Fruit fly (Drosophila melanogaster) whole organism, larva: Measurements from ENCODE around the gene CG4860.

Experiments
- noc ChIP-seq: fragments of 200-800 bp; sonication (Bioruptor generic); optimal IDR thresholded peaks from 3 replicates; lab custom pipeline; 2019; ENCODE audit warnings: missing biosample characterization, mild to moderate bottlenecking, missing genetic modification characterization, moderate library complexity

The CG4860 gene

DNA sequence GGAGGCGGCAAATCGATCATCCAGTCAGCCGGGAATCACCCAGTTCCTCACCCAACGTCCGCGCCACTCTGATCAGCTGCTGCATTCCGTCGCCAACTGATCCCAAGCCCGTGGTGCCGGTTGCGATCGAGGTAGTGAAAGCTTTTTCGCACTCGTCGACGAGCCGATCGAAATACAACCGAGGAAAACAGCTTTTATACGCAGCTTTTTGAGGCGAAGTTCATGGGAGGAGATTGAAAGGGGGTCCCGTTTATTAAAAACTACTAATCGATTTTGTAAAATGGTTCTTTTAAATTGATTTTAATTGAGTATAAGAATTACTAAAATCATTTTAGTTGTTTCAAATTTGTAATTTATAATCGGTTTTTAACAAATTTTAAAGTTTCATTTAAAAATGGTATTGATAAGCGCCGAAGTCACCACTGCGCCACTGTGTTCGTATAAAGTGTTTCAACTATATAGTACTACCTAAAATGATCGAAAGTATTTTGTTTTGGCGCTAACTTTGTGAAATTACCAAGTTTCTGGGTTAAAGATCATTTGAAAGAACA, at the start of gene CG4860:
Gene CG4860 (minus strand): TSS at position 99 of the 551 bp plus-strand sequence.
- peak; percentile 91 for TF ChIP-seq noc (tag; lab: Kevin White, UChicago)

- TF ChIP-seq noc (tag; lab: Kevin White, UChicago), result no peak
Observed at dm6 chr3R:12270590-12270989, 49.3 kb upstream of the CG4860 start, which contains the start of gene CG17738. Gene CG17738 (plus strand): TSS chr3R:12270890.

- TF ChIP-seq noc (tag; lab: Kevin White, UChicago), result no peak
Observed at dm6 chr3R:12269889-12270403, 48.7 kb upstream of the CG4860 start.

DNA sequence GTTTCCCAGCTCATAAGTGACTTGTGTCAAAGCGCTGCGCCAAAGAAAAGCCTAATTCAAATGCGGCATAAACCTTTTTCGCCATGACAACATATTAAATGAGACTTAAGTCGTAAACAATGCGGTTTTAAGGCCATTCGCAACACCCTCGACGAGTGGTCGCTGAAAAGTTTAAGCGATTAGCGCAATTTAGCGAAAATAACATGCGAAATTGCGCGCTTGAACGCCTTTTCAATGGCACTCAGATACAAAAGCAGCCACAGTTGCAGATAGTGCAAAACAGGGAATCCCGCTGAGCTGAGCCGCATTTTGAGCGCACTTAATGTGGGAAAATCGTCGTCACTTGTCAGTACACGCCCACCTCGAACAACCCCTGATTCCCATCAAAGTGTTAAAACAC, 39.4 kb upstream of the CG4860 start, which contains the start of gene CG44038:
Gene CG44038 (plus strand): TSS at position 301 of the 400 bp plus-strand sequence.
- no peak for TF ChIP-seq noc (tag; lab: Kevin White, UChicago)

DNA sequence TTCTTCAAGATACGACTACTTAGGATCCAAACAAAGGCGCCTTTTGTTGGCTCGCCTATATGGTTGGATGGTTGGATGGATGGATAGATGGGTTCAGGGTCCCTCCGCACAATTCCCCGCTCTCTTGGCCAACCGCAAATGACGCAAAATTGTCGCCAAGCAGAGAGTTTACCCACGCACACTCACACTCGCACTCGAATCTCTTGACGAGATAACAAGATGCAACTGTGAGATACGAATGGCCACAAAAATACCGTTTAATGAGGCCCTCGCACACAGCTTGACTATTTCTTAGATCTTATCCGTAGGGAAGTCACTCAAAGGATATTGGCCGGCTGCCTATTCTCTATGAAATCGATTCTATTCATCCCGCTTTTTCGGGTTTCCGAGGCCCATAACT, 38.6 kb upstream of the CG4860 start:
- no peak for TF ChIP-seq noc (tag; lab: Kevin White, UChicago)

- peak; percentile 58 for TF ChIP-seq noc (tag; lab: Kevin White, UChicago)
Observed at dm6 chr3R:12259013-12259412, 37.7 kb upstream of the CG4860 start.

dm6 chr3R:12258437-12258836, 37.2 kb upstream of the CG4860 start, which contains the start of the genes CG44037 and svp:
Gene CG44037 (plus strand): TSS chr3R:12258737.
Gene svp (plus strand): TSS chr3R:12258737.
- no peak for TF ChIP-seq noc (tag; lab: Kevin White, UChicago)

dm6 chr3R:12253887-12254286, 32.6 kb upstream of the CG4860 start, which contains the start of gene CG3942:
Gene CG3942 (plus strand): TSS chr3R:12254187.
- no peak for TF ChIP-seq noc (tag; lab: Kevin White, UChicago)

DNA sequence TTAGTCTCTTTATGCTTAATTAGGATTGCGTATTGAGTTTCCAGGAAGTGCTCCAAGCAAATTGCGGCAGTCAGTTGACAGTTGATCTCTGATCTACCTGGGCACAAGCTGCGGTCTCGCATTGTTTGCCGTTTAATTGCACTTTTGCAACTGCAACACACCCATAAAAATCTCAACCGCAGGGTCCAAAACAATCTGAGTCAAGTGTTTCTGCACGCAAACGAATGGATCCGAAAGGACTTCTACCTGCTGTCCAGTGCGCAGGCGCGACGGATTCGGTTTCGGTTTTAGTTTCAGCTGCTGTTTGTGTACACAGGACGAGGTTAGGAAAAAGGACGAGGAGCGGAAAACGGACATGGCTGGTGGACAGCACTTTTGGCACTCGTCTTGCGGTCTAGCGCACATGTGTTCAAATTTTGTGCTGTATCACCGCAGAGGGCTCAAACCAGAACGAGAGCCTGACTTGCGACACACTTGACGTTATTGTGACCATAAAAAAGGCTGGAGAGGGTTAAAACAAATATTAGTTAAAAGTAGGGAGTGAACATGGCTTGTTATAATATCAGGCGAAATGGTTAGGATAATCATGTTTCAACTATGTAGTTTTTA, 31.3 kb upstream of the CG4860 start:
- TF ChIP-seq noc (tag; lab: Kevin White, UChicago), result no peak

- no peak for TF ChIP-seq noc (tag; lab: Kevin White, UChicago)
Observed at dm6 chr3R:12251534-12251933, 30.3 kb upstream of the CG4860 start.

- TF ChIP-seq noc (tag; lab: Kevin White, UChicago), result no peak
Observed at dm6 chr3R:12250204-12250603, 28.9 kb upstream of the CG4860 start.

DNA sequence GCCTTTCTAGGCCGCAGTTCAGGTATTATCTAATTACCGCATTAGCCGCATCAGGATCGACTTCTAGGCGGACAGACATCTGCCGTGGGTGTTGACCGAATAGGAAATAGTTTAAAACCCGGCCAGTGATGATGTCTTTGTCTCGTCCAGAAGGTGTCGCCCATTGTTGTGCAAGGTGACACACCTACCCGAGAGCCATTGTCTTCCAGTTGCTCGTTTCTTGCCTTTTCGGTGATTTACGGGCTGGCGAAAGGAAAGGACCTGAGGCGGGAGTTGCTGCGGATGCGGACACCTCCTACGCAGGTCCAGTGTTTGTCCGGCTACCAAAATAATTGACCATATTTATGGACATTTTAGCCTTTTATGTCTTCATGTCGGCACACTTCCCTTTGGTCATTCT, 27.0 kb upstream of the CG4860 start:
- TF ChIP-seq noc (tag; lab: Kevin White, UChicago), result no peak

- TF ChIP-seq noc (tag; lab: Kevin White, UChicago), result peak; percentile 70
Observed at dm6 chr3R:12244468-12245060, 23.3 kb upstream of the CG4860 start.

- TF ChIP-seq noc (tag; lab: Kevin White, UChicago), result no peak
Observed at dm6 chr3R:12239166-12239565, 17.9 kb upstream of the CG4860 start, which contains the start of gene Cyp313a3. Gene Cyp313a3 (minus strand): TSS chr3R:12239266.

DNA sequence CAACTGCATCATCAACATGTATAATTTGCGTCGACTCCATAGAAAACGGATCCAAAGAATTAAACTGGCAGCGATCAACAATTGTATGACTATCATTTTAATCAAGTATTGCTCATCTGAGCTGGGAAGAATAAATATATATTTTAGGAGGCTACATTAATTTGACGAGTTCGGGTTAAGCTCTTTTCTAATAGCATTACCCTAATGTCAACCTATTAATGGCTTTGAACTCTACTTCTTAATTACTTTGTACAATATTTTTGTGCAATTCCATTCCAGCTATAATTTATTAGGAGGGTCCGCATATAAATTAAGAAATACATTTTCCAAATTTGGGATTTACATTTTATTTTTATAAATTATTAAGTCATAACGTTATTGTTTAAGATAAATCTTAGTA, 15.5 kb upstream of the CG4860 start, which contains the start of gene Cyp313a2:
Gene Cyp313a2 (minus strand): TSS at position 101 of the 400 bp plus-strand sequence.
- TF ChIP-seq noc (tag; lab: Kevin White, UChicago), result no peak

DNA sequence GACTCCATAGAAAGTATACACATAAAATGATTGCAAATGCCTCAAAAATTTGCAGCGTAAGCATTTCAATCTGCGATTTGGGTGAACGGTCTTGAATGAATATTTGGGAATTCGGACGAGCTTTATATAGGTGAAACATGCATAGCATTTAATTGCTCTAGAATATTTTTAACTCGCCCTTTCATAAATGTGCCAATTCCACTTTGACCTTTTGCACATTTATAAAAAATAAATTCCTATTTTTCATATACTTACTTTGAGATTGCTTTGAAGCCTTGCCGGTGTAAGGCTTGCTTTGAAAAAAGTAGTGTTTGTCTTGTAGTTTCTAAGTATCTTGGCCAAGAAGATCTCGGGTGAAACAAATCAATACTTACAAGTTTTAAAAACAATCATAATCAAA, 13.3 kb upstream of the CG4860 start, which contains the start of gene Cyp313a5:
Gene Cyp313a5 (minus strand): TSS at position 101 of the 400 bp plus-strand sequence.
- no peak for TF ChIP-seq noc (tag; lab: Kevin White, UChicago)
